Worm (Caenorhabditis elegans) whole organism, young adult: ENCODE results near the gene clc-7.
A peak's percentile ranks its signal among the peaks of the same experiment; 100 is the strongest.

Source experiments
- ceh-27 ChIP-seq: fragments of 200-800 bp; sonication (Bioruptor generic); optimal IDR thresholded peaks from 2 replicates; lab custom pipeline; 2018; ENCODE audit warnings: mild to moderate bottlenecking, missing genetic modification characterization, moderate library complexity, missing compliant biosample characterization
- chd-7 ChIP-seq: sonication (generic microtip); optimal IDR thresholded peaks from 2 replicates; lab custom pipeline; 2016; ENCODE audit warnings: mild to moderate bottlenecking, missing genetic modification characterization, moderate library complexity, missing compliant biosample characterization
- gei-17 ChIP-seq: fragments of 200-800 bp; sonication (Bioruptor generic); optimal IDR thresholded peaks from 2 replicates; lab custom pipeline; 2018; ENCODE audit warnings: mild to moderate bottlenecking, missing genetic modification characterization, missing compliant biosample characterization
- snpc-4 ChIP-seq, 5 experiments: fragments of 150-350 bp in 1 of 5; sonication (generic microtip) in 4 of 5; optimal IDR thresholded peaks; 2 replicates each; lab custom pipeline; 2014 to 2018; ENCODE audit warnings: missing genetic modification characterization in 5 of 5, missing biosample characterization in 3 of 5, antibody characterized with exemption in 2 of 5, mild to moderate bottlenecking in 2 of 5, missing compliant biosample characterization in 2 of 5, missing genotype in 2 of 5, moderate library complexity in 2 of 5, missing genetic modification reagents in 1 of 5

DNA sequence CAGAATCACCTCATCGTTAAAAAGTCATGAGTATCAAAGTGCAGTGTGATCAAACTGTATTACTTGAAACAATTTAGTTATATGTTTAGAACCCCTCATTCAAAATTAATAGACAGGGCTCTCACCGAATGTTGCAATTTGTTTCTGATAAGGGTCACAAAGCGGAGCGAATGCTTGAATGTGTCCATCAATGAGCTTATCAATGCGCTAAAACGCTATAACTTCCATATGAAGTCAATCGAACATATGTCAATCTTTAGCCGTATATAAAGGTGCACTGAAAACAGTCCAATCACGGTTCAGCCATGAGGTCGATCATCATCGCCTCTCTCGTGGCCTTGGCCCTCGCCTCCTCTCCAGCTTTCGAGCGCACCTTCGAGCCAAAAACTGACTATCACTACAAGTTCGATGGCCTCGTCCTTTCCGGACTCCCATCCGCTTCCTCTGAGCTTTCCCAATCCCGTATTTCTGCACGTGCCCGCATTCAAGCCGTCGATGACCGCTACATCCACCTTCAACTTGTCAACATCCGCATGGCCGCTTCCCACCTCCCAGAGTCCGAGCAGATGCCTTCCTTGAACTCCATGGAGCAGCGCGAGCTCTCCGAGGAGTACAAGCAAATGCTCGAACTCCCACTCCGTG is 33.0 kb downstream of the clc-7 start, which contains the start of gene vit-2:
- TF ChIP-seq ceh-27 (GFP tag; lab: Kevin White, UChicago), result no peak
- TF ChIP-seq chd-7 (tag; lab: Kevin White, UChicago), result peak; percentile 44
- TF ChIP-seq gei-17 (GFP tag; lab: Kevin White, UChicago), result no peak
- no peak for TF ChIP-seq snpc-4 (GFP tag; optimal IDR thresholded peaks at IDR 0.05; lab: Kevin White, UChicago)
- peak in 1 of 4 experiments; percentile 16 for TF ChIP-seq snpc-4 (tag; optimal IDR thresholded peaks at IDR 0.05; lab: Kevin White, UChicago)
